Worm (Caenorhabditis elegans): ENCODE data around the gene F58F9.4.

DNA sequence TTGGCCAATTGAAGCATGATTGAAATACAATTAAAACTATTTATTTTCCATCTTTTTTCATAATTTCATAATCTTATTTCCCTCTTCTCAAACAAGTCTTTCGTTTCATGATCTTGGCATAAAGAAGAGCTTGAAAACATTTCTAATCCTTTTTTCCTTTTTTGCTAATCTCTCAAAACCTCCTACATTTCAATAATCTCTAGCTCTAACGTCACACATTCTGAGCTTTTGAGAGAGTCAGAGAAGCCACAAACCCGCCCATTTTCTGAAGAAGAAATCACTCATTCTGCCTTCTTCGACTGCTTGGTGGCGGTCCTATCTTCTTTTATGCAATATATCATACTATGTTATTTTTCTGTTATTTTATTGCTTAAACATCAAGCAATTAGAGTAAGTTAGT, 18.8 kb downstream of the F58F9.4 start, which contains the start of gene F58F9.1:
- TF ChIP-seq W03F9.2 (tag; optimal IDR thresholded peaks at IDR 0.05) (no peak), him-1 (tag; optimal IDR thresholded peaks at IDR 0.05) (no peak), dao-5 (tag; optimal IDR thresholded peaks at IDR 0.05) (no peak)

All from whole organism, L4/young adult.